Worm (Caenorhabditis elegans) whole organism, mixed stage, embryonic: ENCODE data around the gene pgp-7.

Source experiments
- ces-1 ChIP-seq: fragments of 150-350 bp; optimal IDR thresholded peaks from 2 replicates; lab custom pipeline; 2014; ENCODE audit warnings: missing biosample characterization, missing genetic modification reagents, missing genetic modification characterization
- lin-13 ChIP-seq: fragments of 150-350 bp; optimal IDR thresholded peaks from 2 replicates; lab custom pipeline; 2014; ENCODE audit warnings: missing biosample characterization, missing genetic modification characterization
- lsy-2 ChIP-seq: fragments of 150-350 bp; optimal IDR thresholded peaks from 2 replicates; lab custom pipeline; 2014; ENCODE audit warnings: missing biosample characterization, missing genetic modification characterization
- nhr-28 ChIP-seq: fragments of 150-350 bp; optimal IDR thresholded peaks from 2 replicates; lab custom pipeline; 2014; ENCODE audit warnings: missing biosample characterization, missing genetic modification characterization
- nhr-76 ChIP-seq: sonication (generic microtip); optimal IDR thresholded peaks from 2 replicates; lab custom pipeline; 2017; ENCODE audit warnings: missing biosample characterization, missing genetic modification characterization
- pha-4 ChIP-seq: fragments of 150-350 bp; optimal IDR thresholded peaks from 2 replicates; lab custom pipeline; 2018; ENCODE audit warnings: missing biosample characterization, missing genetic modification reagents, missing genetic modification characterization
- sem-2 ChIP-seq: fragments of 200-800 bp; sonication (Bioruptor generic); optimal IDR thresholded peaks from 2 replicates; lab custom pipeline; 2018; ENCODE audit warnings: mild to moderate bottlenecking, missing genetic modification characterization, missing compliant biosample characterization
- sptf-1 ChIP-seq: sonication (generic microtip); optimal IDR thresholded peaks from 2 replicates; lab custom pipeline; 2017; ENCODE audit warnings: mild to moderate bottlenecking, missing genetic modification characterization, moderate library complexity, missing compliant biosample characterization
- unc-39 ChIP-seq: fragments of 150-350 bp; optimal IDR thresholded peaks from 2 replicates; lab custom pipeline; 2014; ENCODE audit warnings: missing biosample characterization, missing genetic modification characterization
- unc-62 ChIP-seq: fragments of 150-350 bp; optimal IDR thresholded peaks from 2 replicates; lab custom pipeline; 2014; ENCODE audit warnings: missing biosample characterization, missing genetic modification reagents, missing genetic modification characterization

ce11 chrX:10870137-10870536, at the start of gene pgp-7:
- TF ChIP-seq lin-13 (tag; lab: Kevin White, UChicago) (no peak), pha-4 (tag; lab: Kevin White, UChicago) (no peak), unc-39 (tag; lab: Kevin White, UChicago) (no peak), nhr-28 (tag; lab: Kevin White, UChicago) (no peak), lsy-2 (tag; lab: Kevin White, UChicago) (no peak), ces-1 (GFP tag; lab: Kevin White, UChicago) (no peak), sptf-1 (tag; lab: Kevin White, UChicago) (no peak), sem-2 (GFP tag; lab: Kevin White, UChicago) (no peak), unc-62 (GFP tag; lab: Kevin White, UChicago) (no peak), nhr-76 (tag; lab: Kevin White, UChicago) (no peak)
